Worm (Caenorhabditis elegans): Measurements from ENCODE around the gene F19C7.3.

The F19C7.3 gene

ce11 chrIV:4574051-4574450 lies 22.9 kb upstream of the F19C7.3 start:
- TF ChIP-seq ces-1 (GFP tag; optimal IDR thresholded peaks at IDR 0.05), result peak; percentile 42
- no peak for TF ChIP-seq sem-2 (GFP tag; optimal IDR thresholded peaks at IDR 0.05)

ce11 chrIV:4576847-4577246 lies 20.1 kb upstream of the F19C7.3 start:
- TF ChIP-seq nhr-28 (tag; optimal IDR thresholded peaks at IDR 0.05) (no peak), pha-4 (tag; optimal IDR thresholded peaks at IDR 0.05) (no peak), hlh-1 (tag; optimal IDR thresholded peaks at IDR 0.05) (no peak), lin-13 (tag; optimal IDR thresholded peaks at IDR 0.05) (no peak), nhr-2 (tag; optimal IDR thresholded peaks at IDR 0.05) (no peak), zip-8 (tag; optimal IDR thresholded peaks at IDR 0.05) (no peak), nhr-237 (tag; optimal IDR thresholded peaks at IDR 0.05) (no peak), unc-39 (tag; optimal IDR thresholded peaks at IDR 0.05) (no peak), M03D4.4 (tag; optimal IDR thresholded peaks at IDR 0.05) (no peak), ceh-43 (GFP tag; optimal IDR thresholded peaks at IDR 0.05) (no peak), mep-1 (tag; optimal IDR thresholded peaks at IDR 0.05) (no peak), unc-120 (tag; optimal IDR thresholded peaks at IDR 0.05; ENCODE audit: poor library complexity, severe bottlenecking) (no peak)

ce11 chrIV:4579472-4579871 lies 17.5 kb upstream of the F19C7.3 start:
- no peak for TF ChIP-seq lin-32 (GFP tag; optimal IDR thresholded peaks at IDR 0.05)
- no peak for TF ChIP-seq sptf-1 (tag; optimal IDR thresholded peaks at IDR 0.05)
- no peak for TF ChIP-seq ztf-11 (tag; optimal IDR thresholded peaks at IDR 0.05)

- TF ChIP-seq elt-3 (tag; optimal IDR thresholded peaks at IDR 0.05) (no peak), nhr-28 (tag; optimal IDR thresholded peaks at IDR 0.05) (no peak), mep-1 (tag; optimal IDR thresholded peaks at IDR 0.05) (peak; percentile 26), lsy-2 (tag; optimal IDR thresholded peaks at IDR 0.05) (no peak), hlh-1 (tag; optimal IDR thresholded peaks at IDR 0.05) (no peak), ces-1 (GFP tag; optimal IDR thresholded peaks at IDR 0.05) (peak; percentile 100), flh-1 (GFP tag; optimal IDR thresholded peaks at IDR 0.05) (no peak), sem-2 (GFP tag; optimal IDR thresholded peaks at IDR 0.05) (no peak), ceh-39 (tag; optimal IDR thresholded peaks at IDR 0.05) (no peak), lin-32 (GFP tag; optimal IDR thresholded peaks at IDR 0.05) (no peak), tbx-8 (GFP tag; optimal IDR thresholded peaks at IDR 0.05) (no peak), unc-62 (GFP tag; optimal IDR thresholded peaks at IDR 0.05) (no peak), pha-4 (tag; optimal IDR thresholded peaks at IDR 0.05) (no peak)
Measured at ce11 chrIV:4585991-4586390, 10.9 kb upstream of the F19C7.3 start.

- no peak for TF ChIP-seq elt-3 (tag; optimal IDR thresholded peaks at IDR 0.05)
- TF ChIP-seq hlh-1 (tag; optimal IDR thresholded peaks at IDR 0.05), result no peak
- TF ChIP-seq zip-8 (tag; optimal IDR thresholded peaks at IDR 0.05), result no peak
- TF ChIP-seq ces-1 (GFP tag; optimal IDR thresholded peaks at IDR 0.05), result no peak
- no peak for TF ChIP-seq unc-62 (GFP tag; optimal IDR thresholded peaks at IDR 0.05)
Measured at ce11 chrIV:4587532-4587931, 9.4 kb upstream of the F19C7.3 start.

ce11 chrIV:4588408-4588807 lies 8.5 kb upstream of the F19C7.3 start:
- TF ChIP-seq ham-2 (GFP tag; optimal IDR thresholded peaks at IDR 0.05) (peak; percentile 41), cnd-1 (tag; optimal IDR thresholded peaks at IDR 0.05) (peak; percentile 0), bed-3 (GFP tag; optimal IDR thresholded peaks at IDR 0.05) (no peak), pha-4 (tag; optimal IDR thresholded peaks at IDR 0.05) (peak; percentile 31), sem-2 (GFP tag; optimal IDR thresholded peaks at IDR 0.05) (no peak), hlh-1 (tag; optimal IDR thresholded peaks at IDR 0.05) (no peak)

- no peak for TF ChIP-seq hlh-1 (tag; optimal IDR thresholded peaks at IDR 0.05)
- no peak for TF ChIP-seq unc-120 (tag; optimal IDR thresholded peaks at IDR 0.05; ENCODE audit: poor library complexity, severe bottlenecking)
- no peak for TF ChIP-seq lin-13 (tag; optimal IDR thresholded peaks at IDR 0.05)
- TF ChIP-seq elt-1 (tag; optimal IDR thresholded peaks at IDR 0.05; ENCODE audit: borderline replicate concordance, insufficient read depth), result no peak
Measured at ce11 chrIV:4599352-4600004, 2.6 kb downstream of the F19C7.3 start, which contains the start of gene F19C7.2. TSS of gene F19C7.2 (plus strand) at chrIV:4599954.

Data from whole organism, mixed stage, embryonic.